Worm (Caenorhabditis elegans): ENCODE data around the gene F28E10.1.

DNA sequence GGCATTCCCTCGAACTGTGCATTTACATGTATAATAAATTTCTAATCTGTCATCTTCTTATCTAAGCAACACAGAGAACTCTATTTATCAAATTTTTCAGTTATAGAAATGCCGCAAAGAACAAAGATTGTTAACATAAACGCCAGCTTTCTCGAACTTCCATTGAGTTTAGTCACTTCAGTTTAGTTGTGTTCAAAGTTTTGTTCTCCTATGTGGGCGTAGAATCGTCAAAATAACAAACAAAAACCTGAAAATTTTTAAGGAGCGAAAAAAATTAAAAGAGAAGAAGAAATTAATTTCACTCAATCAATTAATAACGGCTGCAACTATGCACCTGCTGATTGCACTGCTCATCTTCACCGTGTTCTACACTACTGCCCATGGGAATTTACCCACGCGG is 67.4 kb downstream of the F28E10.1 start, which contains the start of gene R105.5:
- TF ChIP-seq snpc-4 (tag; optimal IDR thresholded peaks at IDR 0.05) = no peak
- TF ChIP-seq ceh-28 (tag; optimal IDR thresholded peaks at IDR 0.05) = no peak
- no peak for TF ChIP-seq aly-2 (tag; optimal IDR thresholded peaks at IDR 0.05)
- TF ChIP-seq fkh-10 (GFP tag; optimal IDR thresholded peaks at IDR 0.05) = no peak
- no peak for TF ChIP-seq daf-12 (tag; optimal IDR thresholded peaks at IDR 0.05)
